Fruit fly (Drosophila melanogaster) whole organism, adult: Measurements from ENCODE around the gene Hs6st.

Experiments used
- CG11617 ChIP-seq: fragments of 200-800 bp; sonication (Bioruptor generic); optimal IDR thresholded peaks from 2 replicates; lab custom pipeline; 2017; ENCODE audit warnings: mild to moderate bottlenecking, missing biosample characterization, missing genetic modification reagents, missing genetic modification characterization
- CG12768 ChIP-seq: fragments of 200-800 bp; sonication (Bioruptor generic); optimal IDR thresholded peaks from 2 replicates; lab custom pipeline; 2017; ENCODE audit warnings: missing biosample characterization, missing genetic modification characterization, mild to moderate bottlenecking, moderate library complexity, missing genetic modification reagents
- CG14711 ChIP-seq: fragments of 200-800 bp; sonication (Bioruptor generic); optimal IDR thresholded peaks from 2 replicates; lab custom pipeline; 2018; ENCODE audit warnings: missing biosample characterization, mild to moderate bottlenecking, missing genetic modification characterization, moderate library complexity
- CG1620 ChIP-seq: fragments of 200-800 bp; sonication (Bioruptor generic); optimal IDR thresholded peaks from 2 replicates; lab custom pipeline; 2016; ENCODE audit warnings: missing biosample characterization, missing genetic modification characterization
- CG33017 ChIP-seq: fragments of 200-800 bp; sonication (Bioruptor generic); optimal IDR thresholded peaks from 2 replicates; lab custom pipeline; 2018; ENCODE audit warnings: missing biosample characterization, mild to moderate bottlenecking, missing genetic modification characterization, moderate library complexity
- CG5204 ChIP-seq: fragments of 200-800 bp; sonication (Bioruptor generic); optimal IDR thresholded peaks from 2 replicates; lab custom pipeline; 2016; ENCODE audit warnings: missing biosample characterization, missing genetic modification characterization
- CG7045 ChIP-seq: fragments of 200-800 bp; sonication (Bioruptor generic); optimal IDR thresholded peaks from 2 replicates; lab custom pipeline; 2017; ENCODE audit warnings: missing biosample characterization, mild to moderate bottlenecking, missing genetic modification characterization
- CG7101 ChIP-seq: fragments of 200-800 bp; sonication (Bioruptor generic); optimal IDR thresholded peaks from 2 replicates; lab custom pipeline; 2018; ENCODE audit warnings: missing biosample characterization, mild to moderate bottlenecking, missing genetic modification characterization, moderate library complexity
- Clk ChIP-seq: fragments of 200-800 bp; sonication (Bioruptor generic); optimal IDR thresholded peaks from 2 replicates; lab custom pipeline; 2017; ENCODE audit warnings: missing biosample characterization, missing genetic modification characterization
- Crg-1 ChIP-seq: fragments of 200-800 bp; sonication (Bioruptor generic); optimal IDR thresholded peaks from 2 replicates; lab custom pipeline; 2016; ENCODE audit warnings: missing biosample characterization, missing genetic modification characterization
- Hr96 ChIP-seq: fragments of 200-800 bp; sonication (Bioruptor generic); optimal IDR thresholded peaks from 2 replicates; lab custom pipeline; 2016; ENCODE audit warnings: missing biosample characterization, missing genetic modification characterization
- Mnt ChIP-seq: fragments of 200-800 bp; sonication (Bioruptor generic); optimal IDR thresholded peaks from 2 replicates; lab custom pipeline; 2016; ENCODE audit warnings: missing biosample characterization, mild to moderate bottlenecking, missing genetic modification characterization
- bab1 ChIP-seq: fragments of 200-800 bp; sonication (Bioruptor generic); optimal IDR thresholded peaks from 3 replicates; lab custom pipeline; 2019; ENCODE audit warnings: missing biosample characterization, mild to moderate bottlenecking, missing genetic modification characterization, moderate library complexity
- cic ChIP-seq: fragments of 200-800 bp; sonication (Bioruptor generic); optimal IDR thresholded peaks from 2 replicates; lab custom pipeline; 2017; ENCODE audit warnings: missing biosample characterization, mild to moderate bottlenecking, missing genetic modification characterization, moderate library complexity
- cnc ChIP-seq, 2 experiments: fragments of >200 bp; optimal IDR thresholded peaks; 2 replicates each; lab custom pipeline; 2017
- kay ChIP-seq: fragments of 200-800 bp; sonication (Bioruptor generic); peaks from one replicate; lab custom pipeline; 2016; ENCODE audit warnings: missing biosample characterization, missing genetic modification characterization, borderline replicate concordance
- ovo ChIP-seq: fragments of 200-800 bp; sonication (Bioruptor generic); optimal IDR thresholded peaks from 2 replicates; lab custom pipeline; 2016; ENCODE audit warnings: missing biosample characterization, missing genetic modification characterization
- pad ChIP-seq: fragments of 200-800 bp; sonication (Bioruptor generic); optimal IDR thresholded peaks from 3 replicates; lab custom pipeline; 2017; ENCODE audit warnings: missing biosample characterization, missing genetic modification characterization, mild to moderate bottlenecking, moderate library complexity, missing genetic modification reagents
- tj ChIP-seq: fragments of 200-800 bp; sonication (Bioruptor generic); optimal IDR thresholded peaks from 3 replicates; lab custom pipeline; 2017; ENCODE audit warnings: missing biosample characterization, mild to moderate bottlenecking, missing genetic modification characterization, moderate library complexity
- toe ChIP-seq: fragments of 200-800 bp; sonication (Bioruptor generic); optimal IDR thresholded peaks from 2 replicates; lab custom pipeline; 2016; ENCODE audit warnings: missing biosample characterization, missing genetic modification characterization

The Hs6st gene

dm6 chr3R:19985376-19985775, 22.9 kb downstream of the Hs6st start:
- TF ChIP-seq CG11617 (GFP tag; lab: Kevin White, UChicago) (no peak), ovo (GFP tag; lab: Kevin White, UChicago) (no peak), CG5204 (GFP tag; lab: Kevin White, UChicago) (no peak)

dm6 chr3R:19972598-19972997, 35.7 kb downstream of the Hs6st start, which contains the start of gene CG31213:
CG31213 (plus strand) TSS chr3R:19972898.
- TF ChIP-seq tj (no peak), CG7101 (tag; lab: Kevin White, UChicago) (no peak), CG14711 (tag; lab: Kevin White, UChicago) (no peak), bab1 (GFP tag; lab: Kevin White, UChicago) (no peak), toe (no peak), CG33017 (no peak), cnc (optimal IDR thresholded peaks at IDR 0.05; lab: Kevin White, UChicago) (no peak), Clk (GFP tag; lab: Kevin White, UChicago) (no peak), CG5204 (GFP tag; lab: Kevin White, UChicago) (no peak), kay (GFP tag; lab: Kevin White, UChicago) (no peak), Crg-1 (GFP tag; lab: Kevin White, UChicago) (no peak), CG11617 (GFP tag; lab: Kevin White, UChicago) (no peak)

- no peak for TF ChIP-seq cic (GFP tag; lab: Kevin White, UChicago)
These were observed 39.6 kb downstream of the Hs6st start for dm6 chr3R:19968695-19969094.

- TF ChIP-seq CG7101 (tag; lab: Kevin White, UChicago) (no peak), cic (GFP tag; lab: Kevin White, UChicago) (peak; percentile 24), bab1 (GFP tag; lab: Kevin White, UChicago) (no peak), toe (no peak)
These were observed 60.2 kb downstream of the Hs6st start, which contains the start of gene CG4783 for dm6 chr3R:19948143-19948542. CG4783 (plus strand) TSS chr3R:19948443.

- TF ChIP-seq CG5204 (GFP tag; lab: Kevin White, UChicago), result no peak
- no peak for TF ChIP-seq CG33017
- TF ChIP-seq CG14711 (tag; lab: Kevin White, UChicago), result no peak
- TF ChIP-seq CG7045 (GFP tag; lab: Kevin White, UChicago), result no peak
- TF ChIP-seq Mnt, result no peak
- no peak for TF ChIP-seq CG7101 (tag; lab: Kevin White, UChicago)
- no peak for TF ChIP-seq bab1 (GFP tag; lab: Kevin White, UChicago)
- TF ChIP-seq kay (GFP tag; lab: Kevin White, UChicago), result no peak
- no peak for TF ChIP-seq CG12768 (GFP tag; lab: Kevin White, UChicago)
- no peak for TF ChIP-seq Clk (GFP tag; lab: Kevin White, UChicago)
- no peak for TF ChIP-seq tj
- no peak for TF ChIP-seq CG1620 (GFP tag; lab: Kevin White, UChicago)
- no peak for TF ChIP-seq CG11617 (GFP tag; lab: Kevin White, UChicago)
- TF ChIP-seq cnc (optimal IDR thresholded peaks at IDR 0.05; lab: Kevin White, UChicago), result no peak
- no peak for TF ChIP-seq pad (GFP tag; lab: Kevin White, UChicago)
These were observed 66.0 kb downstream of the Hs6st start, which contains the start of gene CG46042 for dm6 chr3R:19942312-19942711. CG46042 (minus strand) TSS chr3R:19942412.

- TF ChIP-seq CG12768 (GFP tag; lab: Kevin White, UChicago), result no peak
- TF ChIP-seq CG11617 (GFP tag; lab: Kevin White, UChicago), result no peak
- TF ChIP-seq Mnt, result no peak
- no peak for TF ChIP-seq kay (GFP tag; lab: Kevin White, UChicago)
- TF ChIP-seq ovo (GFP tag; lab: Kevin White, UChicago), result no peak
- TF ChIP-seq CG14711 (tag; lab: Kevin White, UChicago), result no peak
- TF ChIP-seq CG7101 (tag; lab: Kevin White, UChicago), result no peak
- no peak for TF ChIP-seq Crg-1 (GFP tag; lab: Kevin White, UChicago)
- no peak for TF ChIP-seq Clk (GFP tag; lab: Kevin White, UChicago)
- no peak for TF ChIP-seq cnc (optimal IDR thresholded peaks at IDR 0.05; lab: Kevin White, UChicago)
- no peak for TF ChIP-seq pad (GFP tag; lab: Kevin White, UChicago)
- TF ChIP-seq CG33017, result no peak
- TF ChIP-seq Hr96 (GFP tag; lab: Kevin White, UChicago), result no peak
- no peak for TF ChIP-seq CG7045 (GFP tag; lab: Kevin White, UChicago)
- TF ChIP-seq tj, result no peak
These were observed 69.2 kb downstream of the Hs6st start for dm6 chr3R:19938941-19939587.

dm6 chr3R:19935777-19936125, 72.6 kb downstream of the Hs6st start:
- TF ChIP-seq CG11617 (GFP tag; lab: Kevin White, UChicago) (no peak), pad (GFP tag; lab: Kevin White, UChicago) (no peak), CG7045 (GFP tag; lab: Kevin White, UChicago) (no peak), CG33017 (no peak)
